Worm (Caenorhabditis elegans) whole organism, young adult: ENCODE results near the gene H08M01.1.

Experiments
- B0019.2 ChIP-seq: fragments of 200-800 bp; sonication (Bioruptor generic); conservative IDR thresholded peaks from 2 replicates; pipeline ENCODE4 v1.3.6; 2022; ENCODE audit warnings: missing genetic modification reagents, missing genetic modification characterization, missing compliant biosample characterization
- F33H1.4 ChIP-seq: fragments of 200-800 bp; sonication (Bioruptor generic); IDR thresholded peaks from 2 replicates; pipeline ENCODE4 v1.3.6; 2022; ENCODE audit warnings: missing genetic modification reagents, missing genetic modification characterization, missing compliant biosample characterization
- F37B4.10 ChIP-seq: fragments of 200-800 bp; sonication (Bioruptor generic); IDR thresholded peaks from 2 replicates; pipeline ENCODE4 v1.3.6; 2022; ENCODE audit warnings: missing genetic modification characterization, missing compliant biosample characterization
- F39B2.1 ChIP-seq: fragments of 200-800 bp; sonication (Bioruptor generic); IDR thresholded peaks from 2 replicates; pipeline ENCODE4 v1.3.6; 2022; ENCODE audit warnings: missing genetic modification reagents, missing genetic modification characterization, missing compliant biosample characterization
- F52B5.7 ChIP-seq: sonication (generic microtip); optimal IDR thresholded peaks from 2 replicates; lab custom pipeline; 2016; ENCODE audit warnings: mild to moderate bottlenecking, missing genetic modification characterization, missing compliant biosample characterization
- F57A8.1 ChIP-seq: fragments of 200-800 bp; sonication (Bioruptor generic); optimal IDR thresholded peaks from 2 replicates; lab custom pipeline; 2018; ENCODE audit warnings: mild to moderate bottlenecking, missing genetic modification characterization, moderate library complexity, missing compliant biosample characterization
- K12H6.12 ChIP-seq: fragments of 200-800 bp; sonication (Bioruptor generic); optimal IDR thresholded peaks from 2 replicates; lab custom pipeline; 2018; ENCODE audit warnings: mild to moderate bottlenecking, missing genetic modification characterization, missing compliant biosample characterization
- T07F8.4 ChIP-seq: sonication (generic microtip); optimal IDR thresholded peaks from 2 replicates; lab custom pipeline; 2016; ENCODE audit warnings: mild to moderate bottlenecking, missing genetic modification characterization, moderate library complexity, missing compliant biosample characterization
- Y53G8AR.9 ChIP-seq: fragments of 200-800 bp; sonication (Bioruptor generic); conservative IDR thresholded peaks from 2 replicates; pipeline ENCODE4 v1.3.6; 2022; ENCODE audit warnings: missing genetic modification reagents, missing genetic modification characterization, missing compliant biosample characterization
- attf-5 ChIP-seq: fragments of 200-800 bp; sonication (Bioruptor generic); optimal IDR thresholded peaks from 2 replicates; lab custom pipeline; 2018; ENCODE audit warnings: mild to moderate bottlenecking, missing genetic modification characterization, missing compliant biosample characterization
- attf-6 ChIP-seq: fragments of 200-800 bp; sonication (Bioruptor generic); IDR thresholded peaks from 2 replicates; pipeline ENCODE4 v1.3.6; 2022; ENCODE audit warnings: missing genetic modification reagents, missing genetic modification characterization, missing compliant biosample characterization
- cebp-2 ChIP-seq: fragments of 200-800 bp; sonication (Bioruptor generic); IDR thresholded peaks from 2 replicates; pipeline ENCODE4 v1.3.6; 2022; ENCODE audit warnings: missing genetic modification characterization, missing compliant biosample characterization
- ceh-40 ChIP-seq: fragments of 200-800 bp; sonication (Bioruptor generic); IDR thresholded peaks from 2 replicates; pipeline ENCODE4 v1.3.6; 2022; ENCODE audit warnings: missing genetic modification characterization, missing compliant biosample characterization
- dpl-1 ChIP-seq: fragments of 150-350 bp; optimal IDR thresholded peaks from 2 replicates; lab custom pipeline; 2014; ENCODE audit warnings: missing biosample characterization, missing genetic modification reagents, missing genetic modification characterization
- egl-18 ChIP-seq: fragments of 200-800 bp; sonication (Bioruptor generic); IDR thresholded peaks from 2 replicates; pipeline ENCODE4 v1.3.6; 2022; ENCODE audit warnings: missing genetic modification reagents, missing genetic modification characterization, missing compliant biosample characterization
- egl-44 ChIP-seq: fragments of 200-800 bp; sonication (Bioruptor generic); IDR thresholded peaks from 2 replicates; pipeline ENCODE4 v1.3.6; 2022; ENCODE audit warnings: missing genetic modification reagents, missing genetic modification characterization, missing compliant biosample characterization
- hlh-12 ChIP-seq: sonication (generic microtip); optimal IDR thresholded peaks from 2 replicates; lab custom pipeline; 2016; ENCODE audit warnings: missing genetic modification characterization, missing compliant biosample characterization
- hlh-26 ChIP-seq: fragments of 200-800 bp; sonication (Bioruptor generic); conservative IDR thresholded peaks from 2 replicates; pipeline ENCODE4 v1.3.6; 2022; ENCODE audit warnings: missing genetic modification reagents, missing genetic modification characterization, missing compliant biosample characterization
- hmg-1.2 ChIP-seq: fragments of 200-800 bp; sonication (Bioruptor generic); IDR thresholded peaks from 2 replicates; pipeline ENCODE4 v1.3.6; 2022; ENCODE audit warnings: missing genetic modification reagents, missing genetic modification characterization, missing compliant biosample characterization
- hmg-20 ChIP-seq: fragments of 200-800 bp; sonication (Bioruptor generic); IDR thresholded peaks from 2 replicates; pipeline ENCODE4 v1.3.6; 2022; ENCODE audit warnings: missing genetic modification reagents, missing genetic modification characterization, missing compliant biosample characterization
- hrde-1 ChIP-seq: sonication (generic microtip); optimal IDR thresholded peaks from 2 replicates; lab custom pipeline; 2016; ENCODE audit warnings: missing genetic modification characterization, mild to moderate bottlenecking, missing compliant biosample characterization, moderate library complexity, missing genotype, missing genetic modification reagents, borderline replicate concordance
- hsf-1 ChIP-seq: fragments of 200-800 bp; sonication (Bioruptor generic); IDR thresholded peaks from 2 replicates; pipeline ENCODE4 v1.3.6; 2022; ENCODE audit warnings: missing genetic modification reagents, missing genetic modification characterization, missing compliant biosample characterization
- lin-26 ChIP-seq: fragments of 200-800 bp; sonication (Bioruptor generic); IDR thresholded peaks from 2 replicates; pipeline ENCODE4 v1.3.6; 2022; ENCODE audit warnings: missing genetic modification reagents, missing genetic modification characterization, missing compliant biosample characterization
- lin-35 ChIP-seq, 3 experiments: fragments of 150-350 bp in 2 of 3; sonication (generic microtip) in 1 of 3; optimal IDR thresholded peaks; 2 replicates each; lab custom pipeline; 2014 to 2018; ENCODE audit warnings: missing biosample characterization in 3 of 3, missing genetic modification characterization in 3 of 3, missing genetic modification reagents in 3 of 3
- lsl-1 ChIP-seq: fragments of 200-800 bp; sonication (Bioruptor generic); optimal IDR thresholded peaks from 2 replicates; lab custom pipeline; 2018; ENCODE audit warnings: mild to moderate bottlenecking, missing genetic modification characterization, moderate library complexity, missing compliant biosample characterization
- madf-3 ChIP-seq: fragments of 200-800 bp; sonication (Bioruptor generic); IDR thresholded peaks from 2 replicates; pipeline ENCODE4 v1.3.6; 2022; ENCODE audit warnings: missing genetic modification reagents, missing genetic modification characterization, missing compliant biosample characterization
- madf-6 ChIP-seq: fragments of 200-800 bp; sonication (Bioruptor generic); IDR thresholded peaks from 2 replicates; pipeline ENCODE4 v1.3.6; 2022; ENCODE audit warnings: missing genetic modification reagents, missing genetic modification characterization, missing compliant biosample characterization
- mcd-1 ChIP-seq: fragments of 200-800 bp; sonication (Bioruptor generic); IDR thresholded peaks from 2 replicates; pipeline ENCODE4 v1.3.6; 2022; ENCODE audit warnings: missing genetic modification reagents, missing genetic modification characterization, missing compliant biosample characterization
- nfya-2 ChIP-seq: fragments of 200-800 bp; sonication (Bioruptor generic); IDR thresholded peaks from 2 replicates; pipeline ENCODE4 v1.3.6; 2022; ENCODE audit warnings: missing genetic modification reagents, missing genetic modification characterization, missing compliant biosample characterization
- nhr-179 ChIP-seq: sonication (generic microtip); optimal IDR thresholded peaks from 2 replicates; lab custom pipeline; 2016; ENCODE audit warnings: mild to moderate bottlenecking, missing genetic modification characterization, missing compliant biosample characterization
- pbrm-1 ChIP-seq: fragments of 200-800 bp; sonication (Bioruptor generic); IDR thresholded peaks from 2 replicates; pipeline ENCODE4 v1.3.6; 2022; ENCODE audit warnings: missing genetic modification reagents, missing genetic modification characterization, missing compliant biosample characterization
- rec-8 ChIP-seq, 2 experiments: sonication (generic microtip); optimal IDR thresholded peaks; 2 replicates each; lab custom pipeline; 2016; ENCODE audit warnings: mild to moderate bottlenecking in 2 of 2, missing genetic modification characterization in 2 of 2, missing genetic modification reagents in 2 of 2, missing genotype in 2 of 2, missing biosample characterization in 1 of 2, missing compliant biosample characterization in 1 of 2, moderate library complexity in 1 of 2
- snpc-1.1 ChIP-seq: sonication (generic microtip); optimal IDR thresholded peaks from 2 replicates; lab custom pipeline; 2017; ENCODE audit warnings: missing genetic modification characterization, mild to moderate bottlenecking, missing compliant biosample characterization, antibody characterized with exemption, moderate library complexity, missing genotype, missing genetic modification reagents; ENCODE audit not compliant: insufficient read depth
- snpc-4 ChIP-seq, 5 experiments: fragments of 150-350 bp in 1 of 5; sonication (generic microtip) in 4 of 5; optimal IDR thresholded peaks; 2 replicates each; lab custom pipeline; 2014 to 2018; ENCODE audit warnings: missing genetic modification characterization in 5 of 5, missing biosample characterization in 3 of 5, antibody characterized with exemption in 2 of 5, mild to moderate bottlenecking in 2 of 5, missing compliant biosample characterization in 2 of 5, missing genotype in 2 of 5, moderate library complexity in 2 of 5, missing genetic modification reagents in 1 of 5
- tbp1 ChIP-seq: fragments of 200-800 bp; sonication (Bioruptor generic); optimal IDR thresholded peaks from 2 replicates; lab custom pipeline; 2018; ENCODE audit warnings: mild to moderate bottlenecking, missing genetic modification characterization, missing compliant biosample characterization
- tlf-1 ChIP-seq: fragments of 200-800 bp; sonication (Bioruptor generic); optimal IDR thresholded peaks from 2 replicates; lab custom pipeline; 2018; ENCODE audit warnings: mild to moderate bottlenecking, missing genetic modification characterization, missing compliant biosample characterization
- zfh-2 ChIP-seq: fragments of 200-800 bp; sonication (Bioruptor generic); conservative IDR thresholded peaks from 2 replicates; pipeline ENCODE4 v1.3.6; 2022; ENCODE audit warnings: missing genetic modification reagents, missing genetic modification characterization, missing compliant biosample characterization
- ztf-18 ChIP-seq: sonication (generic microtip); optimal IDR thresholded peaks from 2 replicates; lab custom pipeline; 2016; ENCODE audit warnings: missing genotype, mild to moderate bottlenecking, missing genetic modification characterization, missing compliant biosample characterization
- ztf-25 ChIP-seq: fragments of 200-800 bp; sonication (Bioruptor generic); IDR thresholded peaks from 2 replicates; pipeline ENCODE4 v1.3.6; 2022; ENCODE audit warnings: missing genetic modification reagents, missing genetic modification characterization, missing compliant biosample characterization

Gene H08M01.1

DNA sequence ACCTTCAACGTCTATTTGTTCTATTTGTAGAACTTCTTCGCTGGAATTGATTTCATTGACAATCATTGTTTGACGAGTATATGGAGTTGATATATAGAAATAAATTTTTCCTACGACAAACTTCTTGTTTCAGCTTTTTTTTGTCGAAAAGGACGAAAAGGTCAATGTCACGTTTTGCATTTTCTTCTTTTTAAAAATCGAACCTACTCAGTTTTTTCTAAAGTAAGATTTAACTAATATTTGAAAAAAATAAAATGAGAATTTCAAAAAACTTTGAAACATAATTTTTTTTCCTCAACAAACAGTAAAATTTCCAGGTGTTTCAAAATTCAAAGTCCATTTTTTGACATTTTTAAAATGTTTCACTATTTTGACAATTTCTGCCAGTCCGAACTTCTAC lies at the start of gene H08M01.1:
H08M01.1 (minus strand) TSS at position 101 of the 400 bp plus-strand sequence.
- TF ChIP-seq egl-44 (GFP tag; lab: Robert Waterston, UW) (no peak), cebp-2 (GFP tag; lab: Robert Waterston, UW) (no peak), attf-5 (GFP tag; lab: Kevin White, UChicago) (no peak), madf-6 (GFP tag; lab: Robert Waterston, UW) (no peak), ztf-18 (tag; lab: Kevin White, UChicago) (no peak)

DNA sequence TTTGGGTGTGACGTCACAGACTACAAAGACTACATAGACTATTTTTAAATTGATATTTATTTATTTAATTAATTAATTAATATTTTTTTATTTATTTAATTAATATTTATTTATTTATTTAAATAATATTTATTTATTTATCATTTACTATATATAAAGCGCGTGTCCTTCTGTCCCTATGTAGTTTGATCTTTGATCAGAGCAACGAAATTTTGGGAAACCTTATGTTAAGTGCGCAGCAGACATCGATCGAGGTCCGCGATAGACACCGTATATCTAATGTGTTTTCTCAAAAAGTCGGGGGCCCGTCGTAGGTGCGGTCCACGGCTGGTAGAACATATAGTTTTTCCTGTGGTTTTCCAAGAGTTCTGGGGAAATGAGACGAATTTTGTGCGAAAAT lies 48.7 kb upstream of the H08M01.1 start:
- TF ChIP-seq hmg-1.2: peak; percentile 68
- peak; percentile 1 for TF ChIP-seq tbp1 (GFP tag; lab: Kevin White, UChicago)
- TF ChIP-seq attf-6: peak; percentile 94
- peak; percentile 6 for TF ChIP-seq lsl-1 (GFP tag; lab: Kevin White, UChicago)
- peak; percentile 29 for TF ChIP-seq snpc-4 (GFP tag; optimal IDR thresholded peaks at IDR 0.05; lab: Kevin White, UChicago)
- TF ChIP-seq snpc-4 (tag; optimal IDR thresholded peaks at IDR 0.05; lab: Kevin White, UChicago): peak in 2 of 4 experiments; percentile 38 to 89
- peak; percentile 73 for TF ChIP-seq pbrm-1 (GFP tag; lab: Robert Waterston, UW)
- TF ChIP-seq snpc-1.1 (tag; lab: Kevin White, UChicago): peak; percentile 30

DNA sequence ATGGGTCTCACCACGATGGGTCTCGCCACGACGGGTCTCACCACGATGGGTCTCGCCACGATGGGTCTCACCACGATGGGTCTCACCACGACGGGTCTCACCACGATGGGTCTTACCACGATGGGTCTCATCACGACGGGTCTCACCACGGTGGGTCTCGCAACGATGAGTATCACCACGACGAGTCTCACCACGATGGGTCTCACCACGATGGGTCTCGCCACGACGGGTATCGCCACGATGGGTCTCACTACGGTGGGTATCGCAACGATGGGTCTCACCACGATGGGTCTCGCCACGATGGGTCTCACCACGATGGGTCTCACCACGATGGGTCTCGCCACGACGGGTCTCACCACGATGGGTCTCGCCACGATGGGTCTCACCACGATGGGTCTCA lies 48.2 kb upstream of the H08M01.1 start:
- TF ChIP-seq F37B4.10 (GFP tag; lab: Robert Waterston, UW): 0 out of 2 replicates have a peak, but pooled peaks have one; percentile 1
- TF ChIP-seq F33H1.4: peak; percentile 62
- peak; percentile 17 for TF ChIP-seq lsl-1 (GFP tag; lab: Kevin White, UChicago)
- 0 out of 2 replicates have a peak, but pooled peaks have one; percentile 6 for TF ChIP-seq madf-3 (GFP tag; lab: Robert Waterston, UW)
- peak; percentile 32; the same call in 1 of the 2 replicates for TF ChIP-seq zfh-2 (GFP tag; lab: Robert Waterston, UW)

DNA sequence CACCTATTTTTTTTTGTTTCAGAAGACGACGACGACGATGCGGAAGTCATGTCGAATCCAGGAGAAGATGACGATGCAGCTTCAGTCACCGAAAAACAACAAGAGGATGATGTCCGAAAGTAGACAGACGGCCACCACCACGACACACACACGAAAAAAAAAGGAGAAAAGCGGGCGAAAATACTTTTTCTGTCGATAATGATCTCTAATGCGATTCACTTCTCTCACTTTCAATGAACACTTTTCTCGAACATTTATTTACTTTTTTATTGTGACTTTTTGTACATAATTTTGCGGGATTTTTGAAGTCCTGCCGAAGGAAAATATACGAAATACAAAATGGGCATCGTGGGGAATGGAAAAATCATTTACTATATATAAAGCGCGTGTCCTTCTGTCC lies 47.7 kb upstream of the H08M01.1 start:
- TF ChIP-seq snpc-4 (GFP tag; optimal IDR thresholded peaks at IDR 0.05; lab: Kevin White, UChicago) (no peak), snpc-4 (tag; optimal IDR thresholded peaks at IDR 0.05; lab: Kevin White, UChicago) (peak in 1 of 4 experiments; percentile 50), lin-35 (GFP tag; optimal IDR thresholded peaks at IDR 0.05; lab: Kevin White, UChicago) (no peak), attf-6 (peak; percentile 69)

DNA sequence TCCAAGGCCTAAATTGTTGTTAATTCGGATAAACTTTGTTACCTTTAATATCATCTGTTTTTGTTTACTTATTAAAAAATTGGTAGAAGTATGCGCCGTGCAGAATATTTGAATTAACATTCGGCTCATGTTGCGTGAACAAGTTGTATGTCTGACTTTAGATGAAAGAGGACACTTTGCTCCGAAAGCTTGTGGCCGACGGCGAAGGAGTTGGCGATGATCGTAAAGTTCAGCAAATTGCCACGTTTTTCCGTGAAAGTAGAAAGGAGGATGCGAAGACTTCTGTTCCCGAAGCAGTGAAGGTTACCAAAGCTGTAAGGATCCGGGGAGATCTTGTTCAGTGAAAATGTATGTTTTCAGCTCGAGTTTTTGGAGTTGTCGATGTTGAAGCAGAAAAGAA lies 46.4 kb upstream of the H08M01.1 start, which contains the start of gene thoc-7:
thoc-7 (plus strand) TSS at position 162 of the 400 bp plus-strand sequence.
- peak; percentile 15 for TF ChIP-seq F52B5.7 (tag; lab: Kevin White, UChicago)
- TF ChIP-seq Y53G8AR.9 (GFP tag; lab: Robert Waterston, UW): peak; percentile 77
- peak; percentile 56 for TF ChIP-seq tlf-1 (GFP tag; lab: Kevin White, UChicago)
- 0 out of 2 replicates have a peak, but pooled peaks have one; percentile 60 for TF ChIP-seq nfya-2
- 0 out of 2 replicates have a peak, but pooled peaks have one; percentile 15 for TF ChIP-seq egl-18 (GFP tag; lab: Robert Waterston, UW)
- peak; percentile 37 for TF ChIP-seq mcd-1 (GFP tag; lab: Robert Waterston, UW)
- no peak for TF ChIP-seq B0019.2 (GFP tag; lab: Robert Waterston, UW)
- peak in 1 of 2 experiments; percentile 13 for TF ChIP-seq rec-8 (tag; optimal IDR thresholded peaks at IDR 0.05; lab: Kevin White, UChicago)
- TF ChIP-seq hlh-26 (GFP tag; lab: Robert Waterston, UW): no peak
- TF ChIP-seq hlh-12 (tag; lab: Kevin White, UChicago): no peak
- TF ChIP-seq F57A8.1 (GFP tag; lab: Kevin White, UChicago): no peak
- peak; percentile 35 for TF ChIP-seq snpc-4 (GFP tag; optimal IDR thresholded peaks at IDR 0.05; lab: Kevin White, UChicago)
- TF ChIP-seq snpc-4 (tag; optimal IDR thresholded peaks at IDR 0.05; lab: Kevin White, UChicago): peak; percentile 7 to 94 (median 60)
- TF ChIP-seq K12H6.12 (tag; lab: Kevin White, UChicago): peak; percentile 4
- 0 out of 2 replicates have a peak, but pooled peaks have one; percentile 52 for TF ChIP-seq ceh-40 (GFP tag; lab: Robert Waterston, UW)
- TF ChIP-seq hrde-1 (tag; lab: Kevin White, UChicago): peak; percentile 50
- no peak for TF ChIP-seq hmg-20 (GFP tag; lab: Robert Waterston, UW)
- no peak for TF ChIP-seq dpl-1 (GFP tag; lab: Kevin White, UChicago)
- TF ChIP-seq ztf-25 (GFP tag; lab: Robert Waterston, UW): peak; percentile 70; the same call in 1 of the 2 replicates
- TF ChIP-seq hmg-1.2: peak; percentile 37; the same call in 1 of the 2 replicates
- TF ChIP-seq lin-26 (GFP tag; lab: Robert Waterston, UW): 0 out of 2 replicates have a peak, but pooled peaks have one; percentile 57
- peak; percentile 80 for TF ChIP-seq hsf-1
- TF ChIP-seq F39B2.1: peak; percentile 90
- no peak for TF ChIP-seq nhr-179 (tag; lab: Kevin White, UChicago)
- TF ChIP-seq T07F8.4: no peak
